Worm (Caenorhabditis elegans): Measurements from ENCODE around the gene srz-97.

Gene srz-97

DNA sequence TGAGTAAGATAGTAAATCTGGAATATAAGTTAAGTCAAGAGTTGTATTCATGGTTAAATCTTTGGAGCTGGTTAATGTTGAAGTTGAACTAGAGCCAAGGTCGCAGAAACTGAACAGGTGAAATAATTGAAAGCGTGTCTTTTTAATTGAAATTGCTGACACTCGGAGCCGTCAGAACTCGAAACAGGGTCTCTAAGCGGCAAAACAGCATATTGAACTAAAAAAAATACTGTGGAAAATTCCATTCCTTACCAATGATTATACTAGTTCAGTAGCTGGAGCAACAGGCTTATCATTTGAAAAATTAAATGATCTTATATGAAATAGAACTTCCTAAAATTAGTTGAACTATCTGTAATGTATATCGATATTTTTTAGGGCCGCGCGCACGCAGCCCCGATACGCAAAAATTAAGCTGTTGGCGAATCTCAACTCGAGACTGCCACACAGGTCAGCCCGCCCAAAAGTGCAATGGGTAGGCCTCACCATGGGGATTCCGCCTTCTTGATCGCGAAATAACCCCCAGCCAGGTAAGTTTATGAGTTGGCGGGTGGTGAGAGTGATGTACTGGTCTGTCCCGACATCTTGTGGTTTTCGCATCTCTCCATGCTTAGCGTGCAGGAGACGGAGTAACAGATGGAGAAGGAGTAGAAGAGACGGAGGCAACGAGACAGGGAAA, at the start of gene srz-97:
srz-97 (minus strand) TSS at position 51 of the 679 bp plus-strand sequence.
- TF ChIP-seq xnd-1 (tag; optimal IDR thresholded peaks at IDR 0.05) (peak; percentile 21), ceh-58 (GFP tag; IDR thresholded peaks at IDR 0.05) (no peak), mxl-1 (tag; optimal IDR thresholded peaks at IDR 0.05) (no peak), B0261.1 (tag; optimal IDR thresholded peaks at IDR 0.05) (peak; percentile 17), F22D6.2 (tag; optimal IDR thresholded peaks at IDR 0.05) (no peak), zfh-2 (GFP tag; conservative IDR thresholded peaks at IDR 0.05) (no peak; the same call in 1 of the 2 replicates), mcd-1 (GFP tag; IDR thresholded peaks at IDR 0.05) (peak; percentile 74), mes-4 (tag; optimal IDR thresholded peaks at IDR 0.05) (peak; percentile 17), snpc-3.4 (tag; optimal IDR thresholded peaks at IDR 0.05) (peak; percentile 39), ztf-3 (GFP tag; optimal IDR thresholded peaks at IDR 0.05) (no peak), lin-40 (tag; optimal IDR thresholded peaks at IDR 0.05) (no peak), egrh-3 (GFP tag; IDR thresholded peaks at IDR 0.05) (0 out of 2 replicates have a peak, but pooled peaks have one; percentile 31), ztf-28 (GFP tag; IDR thresholded peaks at IDR 0.05) (no peak), cebp-2 (GFP tag; IDR thresholded peaks at IDR 0.05) (no peak), F10E7.11 (tag; optimal IDR thresholded peaks at IDR 0.05) (no peak), aptf-2 (GFP tag; conservative IDR thresholded peaks at IDR 0.05) (peak; percentile 64; the same call in 1 of the 2 replicates), efl-1 (GFP tag; optimal IDR thresholded peaks at IDR 0.05) (no peak), ceh-100 (GFP tag; IDR thresholded peaks at IDR 0.05) (0 out of 2 replicates have a peak, but pooled peaks have one; percentile 42), lin-35 (GFP tag; optimal IDR thresholded peaks at IDR 0.05) (no peak), tbp1 (GFP tag; optimal IDR thresholded peaks at IDR 0.05) (peak; percentile 74), tlf-1 (GFP tag; optimal IDR thresholded peaks at IDR 0.05) (no peak), cebp-1 (GFP tag; IDR thresholded peaks at IDR 0.05) (no peak), cebp-1 (tag; optimal IDR thresholded peaks at IDR 0.05) (no peak), ztf-25 (GFP tag; IDR thresholded peaks at IDR 0.05) (no peak), ztf-6 (GFP tag; IDR thresholded peaks at IDR 0.05) (no peak), ccch-3 (GFP tag; optimal IDR thresholded peaks at IDR 0.05) (no peak), Y95B8A.8 (GFP tag; IDR thresholded peaks at IDR 0.05) (peak; percentile 83; the same call in 1 of the 2 replicates), rpc-1 (optimal IDR thresholded peaks at IDR 0.05) (no peak), rpc-1 (tag; optimal IDR thresholded peaks at IDR 0.05) (no peak), let-526 (GFP tag; IDR thresholded peaks at IDR 0.05) (no peak), F39B2.1 (GFP tag; IDR thresholded peaks at IDR 0.05) (no peak), rcor-1 (GFP tag; IDR thresholded peaks at IDR 0.05) (peak; percentile 81), ztf-26 (tag; optimal IDR thresholded peaks at IDR 0.05) (no peak), F49E8.2 (tag; optimal IDR thresholded peaks at IDR 0.05; ENCODE audit: insufficient read depth) (peak; percentile 65), tbx-9 (tag; optimal IDR thresholded peaks at IDR 0.05; ENCODE audit: borderline replicate concordance) (no peak), fkh-3 (tag; optimal IDR thresholded peaks at IDR 0.05) (no peak), nhr-27 (tag; optimal IDR thresholded peaks at IDR 0.05) (no peak), F57C9.4 (tag; optimal IDR thresholded peaks at IDR 0.05) (no peak), T07F8.4 (tag; optimal IDR thresholded peaks at IDR 0.05) (no peak), bed-1 (GFP tag; IDR thresholded peaks at IDR 0.05) (no peak), madf-10 (tag; optimal IDR thresholded peaks at IDR 0.05) (peak; percentile 12), nhr-179 (tag; optimal IDR thresholded peaks at IDR 0.05) (no peak), akir-1 (GFP tag; optimal IDR thresholded peaks at IDR 0.05) (no peak), pha-4 (tag; optimal IDR thresholded peaks at IDR 0.05) (no peak), lag-1 (GFP tag; IDR thresholded peaks at IDR 0.05) (no peak), D2030.7 (GFP tag; IDR thresholded peaks at IDR 0.05) (peak; percentile 75), Y56A3A.18 (GFP tag; IDR thresholded peaks at IDR 0.05) (peak; percentile 48; the same call in 1 of the 2 replicates), attf-6 (GFP tag; IDR thresholded peaks at IDR 0.05) (peak; percentile 84), lin-26 (GFP tag; IDR thresholded peaks at IDR 0.05) (peak; percentile 68; the same call in 1 of the 2 replicates)
